Worm (Caenorhabditis elegans): ENCODE results near the gene gex-3.

The gex-3 gene

DNA sequence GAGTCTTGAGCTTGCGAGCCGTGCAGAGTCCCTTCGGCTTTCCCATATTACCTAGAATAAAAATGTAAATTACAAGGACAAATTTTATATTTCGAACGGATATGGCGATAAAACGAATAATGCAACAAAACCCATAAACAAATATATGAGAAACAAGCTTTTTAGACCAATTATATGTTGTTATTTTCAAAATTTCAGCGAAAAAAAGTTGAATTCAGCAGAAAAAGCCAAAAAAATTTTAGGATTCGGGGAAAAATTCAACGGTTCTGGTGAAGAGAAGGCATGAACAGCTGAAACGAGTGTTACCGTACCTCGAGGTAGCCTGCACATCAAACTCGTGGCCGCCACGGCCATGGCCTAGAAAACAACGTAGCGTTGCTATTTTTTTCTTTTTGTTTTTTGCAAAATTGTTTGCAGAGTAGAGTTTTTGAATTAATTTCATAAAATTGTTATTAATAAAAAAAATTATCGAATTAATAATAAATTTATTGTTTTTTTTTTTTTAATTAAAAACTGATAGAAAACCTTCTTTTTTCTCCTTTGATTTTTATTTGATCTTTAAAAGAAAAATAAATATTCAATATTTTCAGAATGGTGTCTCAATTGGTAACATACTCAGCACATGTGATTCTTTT, 13.1 kb upstream of the gex-3 start, which contains the start of the genes rps-23 and dpm-3 (continued):
- peak; percentile 91 for TF ChIP-seq unc-86 (tag; optimal IDR thresholded peaks at IDR 0.05)
- peak; percentile 96 for TF ChIP-seq snu-23 (GFP tag; optimal IDR thresholded peaks at IDR 0.05)
- peak; percentile 94 for TF ChIP-seq lin-14 (GFP tag; optimal IDR thresholded peaks at IDR 0.05)
- peak; percentile 87 for TF ChIP-seq nhr-11 (tag; optimal IDR thresholded peaks at IDR 0.05)
- TF ChIP-seq tlp-1 (tag; optimal IDR thresholded peaks at IDR 0.05) = no peak
- TF ChIP-seq unc-130 (tag; optimal IDR thresholded peaks at IDR 0.05) = peak; percentile 98
- peak; percentile 75 for TF ChIP-seq snpc-4 (tag; optimal IDR thresholded peaks at IDR 0.05)
- TF ChIP-seq irx-1 (tag; optimal IDR thresholded peaks at IDR 0.05) = peak; percentile 89
- peak; percentile 97 for TF ChIP-seq nhr-71 (tag; optimal IDR thresholded peaks at IDR 0.05)
- TF ChIP-seq aha-1 (tag; optimal IDR thresholded peaks at IDR 0.05) = peak; percentile 37
- TF ChIP-seq lin-15B (tag; optimal IDR thresholded peaks at IDR 0.05) = peak; percentile 94

DNA sequence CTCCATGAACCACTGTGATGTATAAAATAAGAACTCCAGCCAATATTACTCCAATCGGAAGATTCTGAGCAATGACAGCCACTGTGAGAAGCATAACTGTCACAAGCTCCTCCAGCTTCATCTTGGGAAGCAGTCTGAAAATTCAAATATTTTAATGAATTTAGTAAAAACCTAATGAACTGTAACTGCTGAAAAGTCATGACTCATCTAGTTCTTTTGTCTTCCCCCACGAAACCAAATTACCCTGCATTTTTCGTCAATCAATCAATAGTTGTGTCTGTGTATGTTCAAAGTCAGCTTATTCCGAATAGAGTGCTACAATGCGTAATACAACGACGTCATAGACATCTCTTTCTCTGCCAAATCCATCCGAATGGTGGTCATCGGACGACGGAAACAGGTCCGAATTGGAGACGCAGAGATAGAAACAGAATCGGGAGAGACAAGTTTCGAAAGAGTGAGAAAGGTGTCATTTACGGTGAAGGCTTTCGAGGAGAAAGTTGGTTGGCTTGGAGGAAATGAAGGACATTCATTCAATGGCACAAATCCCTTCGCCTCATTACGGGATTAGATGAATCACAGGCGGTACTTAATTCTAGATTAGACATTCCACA, 7.5 kb upstream of the gex-3 start:
- TF ChIP-seq snu-23 (GFP tag; optimal IDR thresholded peaks at IDR 0.05) (peak; percentile 18), swsn-7 (tag; optimal IDR thresholded peaks at IDR 0.05) (no peak), lsy-2 (tag; optimal IDR thresholded peaks at IDR 0.05) (peak; percentile 16 to 54), blmp-1 (tag; optimal IDR thresholded peaks at IDR 0.05) (peak; percentile 99), grh-1 (GFP tag; IDR thresholded peaks at IDR 0.05) (peak; percentile 67), nhr-85 (tag) (peak; percentile 80), lin-35 (GFP tag; optimal IDR thresholded peaks at IDR 0.05) (peak in 1 of 2 experiments; percentile 50), zip-4 (GFP tag; optimal IDR thresholded peaks at IDR 0.05) (no peak), mef-2 (tag; optimal IDR thresholded peaks at IDR 0.05) (no peak), elt-3 (tag; optimal IDR thresholded peaks at IDR 0.05) (peak in 1 of 6 experiments; percentile 28), mep-1 (tag; optimal IDR thresholded peaks at IDR 0.05) (peak; percentile 73), ces-1 (GFP tag; optimal IDR thresholded peaks at IDR 0.05) (no peak), ztf-4 (tag; optimal IDR thresholded peaks at IDR 0.05) (peak; percentile 56), nhr-84 (tag; optimal IDR thresholded peaks at IDR 0.05) (no peak), efl-1 (optimal IDR thresholded peaks at IDR 0.05) (peak; percentile 23 to 28), efl-1 (GFP tag; optimal IDR thresholded peaks at IDR 0.05 in 1 of 2) (peak in 1 of 2 experiments; percentile 6), dpl-1 (GFP tag; optimal IDR thresholded peaks at IDR 0.05) (peak in 2 of 3 experiments; percentile 0 to 33), dsc-1 (tag; optimal IDR thresholded peaks at IDR 0.05) (peak; percentile 45), nhr-90 (tag; optimal IDR thresholded peaks at IDR 0.05; ENCODE audit: poor library complexity) (peak; percentile 19), jun-1 (tag; optimal IDR thresholded peaks at IDR 0.05) (peak; percentile 15), nhr-20 (tag; optimal IDR thresholded peaks at IDR 0.05) (peak; percentile 15)

DNA sequence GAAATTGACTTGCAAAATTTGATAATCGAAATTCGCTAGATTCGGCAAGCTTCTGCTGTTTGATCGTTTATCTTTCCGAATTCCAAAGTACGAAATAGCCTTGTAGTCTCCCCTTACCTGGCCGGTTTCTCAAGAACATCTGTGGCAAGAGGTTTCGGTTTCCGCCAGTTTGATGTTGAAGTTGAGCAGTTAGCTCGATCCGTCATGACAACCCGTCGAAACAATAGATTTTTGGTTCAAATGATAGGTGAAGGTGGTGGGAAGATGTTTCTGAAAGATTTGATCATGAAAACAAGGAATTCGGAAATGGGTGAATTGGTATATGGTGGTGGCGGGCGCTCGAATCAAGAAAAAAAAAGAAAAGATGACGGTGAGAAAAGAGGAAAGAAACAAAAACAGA, 5.8 kb upstream of the gex-3 start, which contains the start of gene acs-20:
TSS of gene acs-20 (minus strand) at position 270 of the 400 bp plus-strand sequence.
- TF ChIP-seq mef-2 (tag; optimal IDR thresholded peaks at IDR 0.05) (no peak), efl-1 (optimal IDR thresholded peaks at IDR 0.05) (no peak), efl-1 (GFP tag; optimal IDR thresholded peaks at IDR 0.05 in 1 of 2) (peak in 1 of 2 experiments; percentile 74), lin-14 (GFP tag; optimal IDR thresholded peaks at IDR 0.05) (no peak), aly-2 (tag; optimal IDR thresholded peaks at IDR 0.05) (no peak), lin-39 (tag; optimal IDR thresholded peaks at IDR 0.05) (no peak), vab-15 (tag; optimal IDR thresholded peaks at IDR 0.05) (no peak)

DNA sequence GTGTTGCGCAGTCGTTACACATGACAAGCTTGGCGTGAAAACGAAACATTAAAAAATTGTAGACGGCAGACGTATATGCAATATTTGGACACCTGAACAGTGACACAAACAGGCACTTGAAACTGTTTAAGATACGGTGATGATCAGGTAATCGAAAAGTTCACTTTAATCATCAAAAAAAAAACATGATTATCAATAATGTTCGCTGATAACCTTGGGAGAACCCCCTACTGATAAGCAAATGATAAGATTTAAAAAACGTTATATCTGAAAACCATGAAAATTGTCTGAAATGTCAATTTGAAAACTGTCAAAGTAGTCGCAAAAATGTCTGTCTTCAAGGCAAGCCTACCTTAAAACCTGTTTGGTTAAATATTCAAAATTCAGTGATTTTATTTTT, 4.2 kb upstream of the gex-3 start:
- TF ChIP-seq elt-2 (tag; optimal IDR thresholded peaks at IDR 0.05) (peak; percentile 5), ztf-11 (tag; optimal IDR thresholded peaks at IDR 0.05) (no peak)
